Fruit fly (Drosophila melanogaster) whole organism, wandering third instar larva: Measurements from ENCODE around the gene msi.

Experiments used
- Abd-B ChIP-seq: fragments of >200 bp; optimal IDR thresholded peaks from 2 replicates; lab custom pipeline; 2017; ENCODE audit warnings: missing biosample characterization, missing genetic modification characterization
- Dfd ChIP-seq: fragments of >200 bp; optimal IDR thresholded peaks from 2 replicates; lab custom pipeline; 2017; ENCODE audit warnings: missing biosample characterization, missing genetic modification characterization
- Dif ChIP-seq: fragments of 200-275, 200-300 bp; sonication (Bioruptor generic); optimal IDR thresholded peaks from 2 replicates; lab custom pipeline; 2018; ENCODE audit warnings: missing biosample characterization, missing genetic modification characterization; ENCODE audit not compliant: partially characterized antibody
- Mio ChIP-seq: sonication (Bioruptor generic); optimal IDR thresholded peaks from 2 replicates; lab custom pipeline; 2016; ENCODE audit warnings: missing biosample characterization, missing genetic modification characterization
- Myc ChIP-seq: fragments of >200 bp; optimal IDR thresholded peaks from 2 replicates; lab custom pipeline; 2017
- Rel ChIP-seq, 2 experiments: fragments of 200-800 bp; sonication (Bioruptor generic) in 1 of 2; optimal IDR thresholded peaks; 2 replicates in 1 of 2; 3 replicates in 1 of 2; lab custom pipeline; 2016 to 2019; ENCODE audit warnings: mild to moderate bottlenecking in 2 of 2, missing biosample characterization in 2 of 2, missing genetic modification characterization in 2 of 2, moderate library complexity in 1 of 2
- Sp1 ChIP-seq: fragments of 200-800 bp; sonication (Bioruptor generic); optimal IDR thresholded peaks from 3 replicates; lab custom pipeline; 2019; ENCODE audit warnings: missing biosample characterization, mild to moderate bottlenecking, missing genetic modification characterization, moderate library complexity
- fru ChIP-seq: fragments of 200-800 bp; sonication (Bioruptor generic); optimal IDR thresholded peaks from 3 replicates; lab custom pipeline; 2016; ENCODE audit warnings: missing biosample characterization, mild to moderate bottlenecking, missing genetic modification characterization
- h ChIP-seq: fragments of 200-800 bp; sonication (Bioruptor generic); optimal IDR thresholded peaks from 3 replicates; lab custom pipeline; 2016; ENCODE audit warnings: missing biosample characterization, mild to moderate bottlenecking, missing genetic modification characterization
- jim ChIP-seq: fragments of 175-275, 200-325 bp; sonication (Bioruptor generic); optimal IDR thresholded peaks from 2 replicates; lab custom pipeline; 2016; ENCODE audit warnings: missing biosample characterization, mild to moderate bottlenecking, missing genetic modification characterization
- pan ChIP-seq: fragments of >200 bp; optimal IDR thresholded peaks from 2 replicates; lab custom pipeline; 2017
- psq ChIP-seq: fragments of 200-800 bp; sonication (Bioruptor generic); optimal IDR thresholded peaks from 3 replicates; lab custom pipeline; 2017; ENCODE audit warnings: missing biosample characterization, mild to moderate bottlenecking, missing genetic modification characterization, moderate library complexity
- rgr ChIP-seq: fragments of 200-800 bp; sonication (Bioruptor generic); optimal IDR thresholded peaks from 3 replicates; lab custom pipeline; 2016; ENCODE audit warnings: missing biosample characterization, mild to moderate bottlenecking, missing genetic modification characterization
- sv ChIP-seq: fragments of 200-800 bp; sonication (Bioruptor generic); optimal IDR thresholded peaks from 3 replicates; lab custom pipeline; 2016; ENCODE audit warnings: missing biosample characterization, missing genetic modification characterization

DNA sequence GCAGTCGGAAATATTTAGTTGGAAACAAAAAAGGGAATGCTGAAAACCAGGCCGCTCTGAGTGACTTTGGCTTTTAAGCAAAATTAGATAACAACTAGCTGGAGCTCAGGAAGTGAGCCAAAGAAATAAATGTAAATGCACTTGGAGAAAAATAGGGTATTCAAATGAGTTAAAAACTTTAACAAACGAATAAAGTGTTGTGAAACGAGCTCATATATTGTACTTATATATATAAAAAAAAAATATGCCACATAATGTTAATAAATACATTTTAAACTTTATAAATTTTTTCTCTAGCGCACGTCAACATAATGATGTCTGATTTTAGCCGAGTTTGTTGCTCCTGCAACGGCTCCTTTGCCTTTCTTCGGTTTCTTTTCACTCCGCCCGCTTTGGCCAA is 36.3 kb downstream of the msi start:
- TF ChIP-seq Sp1 (GFP tag; lab: Kevin White, UChicago) (no peak), rgr (GFP tag; lab: Kevin White, UChicago) (peak; percentile 17), fru (GFP tag; lab: Kevin White, UChicago) (no peak), h (GFP tag; lab: Kevin White, UChicago) (peak; percentile 38), psq (GFP tag; lab: Kevin White, UChicago) (peak; percentile 28), Abd-B (GFP tag; lab: Kevin White, UChicago) (no peak), Dfd (no peak), jim (GFP tag; lab: Kevin White, UChicago) (no peak), sv (GFP tag; lab: Kevin White, UChicago) (no peak), Dif (no peak), Mio (GFP tag; lab: Kevin White, UChicago) (no peak), pan (lab: Kevin White, UChicago) (no peak), Rel (GFP tag; optimal IDR thresholded peaks at IDR 0.05; lab: Kevin White, UChicago) (no peak), Rel (tag; optimal IDR thresholded peaks at IDR 0.05; lab: Kevin White, UChicago) (no peak), Myc (lab: Kevin White, UChicago) (no peak)
